Worm (Caenorhabditis elegans) whole organism, late embryonic: ENCODE measurements around the gene hrde-1.

Experiments
- nfya-1 ChIP-seq: sonication (generic microtip); optimal IDR thresholded peaks from 2 replicates; lab custom pipeline; 2017; ENCODE audit warnings: missing genetic modification characterization, mild to moderate bottlenecking, missing compliant biosample characterization, antibody characterized with exemption, moderate library complexity
- nhr-11 ChIP-seq: fragments of 150-350 bp; optimal IDR thresholded peaks from 2 replicates; lab custom pipeline; 2014; ENCODE audit warnings: missing biosample characterization, missing genetic modification characterization
- syd-9 ChIP-seq: sonication (generic microtip); optimal IDR thresholded peaks from 2 replicates; lab custom pipeline; 2016; ENCODE audit warnings: mild to moderate bottlenecking, missing genetic modification characterization, moderate library complexity, missing compliant biosample characterization

ce11 chrIII:4172210-4172609 is 3.7 kb downstream of the hrde-1 start:
- TF ChIP-seq nfya-1 (tag; lab: Kevin White, UChicago), result no peak
- no peak for TF ChIP-seq nhr-11
- TF ChIP-seq syd-9 (tag; lab: Kevin White, UChicago), result no peak
